Worm (Caenorhabditis elegans) whole organism, L3 larva: Measurements from ENCODE around the gene C44B12.9.

ENCODE experiments used
- ceh-82 ChIP-seq: fragments of 150-350 bp; optimal IDR thresholded peaks from 2 replicates; lab custom pipeline; 2014; ENCODE audit warnings: missing biosample characterization, missing genetic modification characterization
- daf-12 ChIP-seq: fragments of 150-350 bp; optimal IDR thresholded peaks from 2 replicates; lab custom pipeline; 2014; ENCODE audit warnings: missing biosample characterization, missing genetic modification reagents, missing genetic modification characterization
- elt-3 ChIP-seq, 3 experiments: fragments of 150-350 bp in 1 of 3; sonication (generic microtip) in 2 of 3; optimal IDR thresholded peaks; 2 replicates in 2 of 3; 4 replicates in 1 of 3; lab custom pipeline; 2014 to 2017; ENCODE audit warnings: missing biosample characterization in 3 of 3, missing genetic modification characterization in 3 of 3
- lin-39 ChIP-seq: fragments of 150-350 bp; optimal IDR thresholded peaks from 2 replicates; lab custom pipeline; 2018; ENCODE audit warnings: missing biosample characterization, missing genetic modification reagents, missing genetic modification characterization
- nhr-12 ChIP-seq: fragments of 150-350 bp; optimal IDR thresholded peaks from 2 replicates; lab custom pipeline; 2014; ENCODE audit warnings: missing biosample characterization, missing genetic modification characterization
- nhr-237 ChIP-seq: fragments of 150-350 bp; optimal IDR thresholded peaks from 2 replicates; lab custom pipeline; 2014; ENCODE audit warnings: missing biosample characterization, missing genetic modification characterization
- skn-1 ChIP-seq: fragments of 150-350 bp; optimal IDR thresholded peaks from 2 replicates; lab custom pipeline; 2014; ENCODE audit warnings: missing biosample characterization, missing genetic modification characterization
- unc-62 ChIP-seq: fragments of 150-350 bp; sonication (generic microtip); optimal IDR thresholded peaks from 4 replicates; lab custom pipeline; 2014; ENCODE audit warnings: missing biosample characterization, missing genetic modification reagents, missing genetic modification characterization

ce11 chrIV:1123357-1123756 lies 18.9 kb upstream of the C44B12.9 start:
- TF ChIP-seq lin-39 (no peak), unc-62 (no peak), nhr-237 (no peak), nhr-12 (tag; lab: Kevin White, UChicago) (no peak), skn-1 (tag; lab: Kevin White, UChicago) (no peak), daf-12 (tag; lab: Kevin White, UChicago) (no peak), elt-3 (tag; optimal IDR thresholded peaks at IDR 0.05; lab: Kevin White, UChicago) (no peak), ceh-82 (tag; lab: Kevin White, UChicago) (no peak)
